Worm (Caenorhabditis elegans) whole organism, L4 larva: ENCODE measurements around the gene abts-2.

Source experiments
- T20F7.1 ChIP-seq: fragments of 200-800 bp; sonication (Bioruptor generic); optimal IDR thresholded peaks from 2 replicates; lab custom pipeline; 2018; ENCODE audit warnings: mild to moderate bottlenecking, missing genetic modification characterization, missing compliant biosample characterization
- Y75B8A.6 ChIP-seq: fragments of 200-800 bp; sonication (Bioruptor generic); IDR thresholded peaks from 2 replicates; pipeline ENCODE4 v1.3.6; 2022; ENCODE audit warnings: missing genetic modification reagents, missing genetic modification characterization, missing compliant biosample characterization
- ZK546.5 ChIP-seq, 2 experiments: sonication (generic microtip); optimal IDR thresholded peaks; 2 replicates each; lab custom pipeline; 2017; ENCODE audit warnings: missing biosample characterization in 2 of 2, missing genetic modification characterization in 2 of 2
- aha-1 ChIP-seq: fragments of 150-350 bp; peaks from one replicate; lab custom pipeline; 2014; ENCODE audit warnings: missing biosample characterization, missing genetic modification characterization
- daf-16 ChIP-seq, 3 experiments: sonication (generic microtip); optimal IDR thresholded peaks; 2 replicates each; lab custom pipeline; 2016 to 2017; ENCODE audit warnings: missing genetic modification characterization in 3 of 3, missing genetic modification reagents in 3 of 3, mild to moderate bottlenecking in 2 of 3, missing compliant biosample characterization in 2 of 3, missing biosample characterization in 1 of 3, moderate library complexity in 1 of 3
- daf-8 ChIP-seq: fragments of 200-800 bp; sonication (Bioruptor generic); IDR thresholded peaks from 2 replicates; pipeline ENCODE4 v1.3.6; 2022; ENCODE audit warnings: missing genetic modification characterization, missing compliant biosample characterization
- dmd-6 ChIP-seq: fragments of 200-800 bp; sonication (Bioruptor generic); IDR thresholded peaks from 2 replicates; pipeline ENCODE4 v1.3.6; 2022; ENCODE audit warnings: missing genetic modification reagents, missing genetic modification characterization, missing compliant biosample characterization
- dve-1 ChIP-seq: sonication (generic microtip); optimal IDR thresholded peaks from 2 replicates; lab custom pipeline; 2017; ENCODE audit warnings: antibody characterized with exemption, mild to moderate bottlenecking, missing genetic modification characterization, missing compliant biosample characterization; ENCODE audit not compliant: insufficient read depth
- egl-27 ChIP-seq: sonication (generic microtip); optimal IDR thresholded peaks from 3 replicates; lab custom pipeline; 2017; ENCODE audit warnings: missing biosample characterization, missing genetic modification reagents, missing genetic modification characterization
- fos-1 ChIP-seq: fragments of 150-350 bp; optimal IDR thresholded peaks from 2 replicates; lab custom pipeline; 2014; ENCODE audit warnings: missing biosample characterization, missing genetic modification characterization
- hlh-30 ChIP-seq: sonication (generic microtip); optimal IDR thresholded peaks from 2 replicates; lab custom pipeline; 2017; ENCODE audit warnings: antibody characterized with exemption, mild to moderate bottlenecking, missing genetic modification characterization, missing compliant biosample characterization; ENCODE audit not compliant: insufficient read depth
- hmg-1.1 ChIP-seq: fragments of 200-800 bp; sonication (Bioruptor generic); IDR thresholded peaks from 2 replicates; pipeline ENCODE4 v1.3.6; 2022; ENCODE audit warnings: missing genetic modification reagents, missing genetic modification characterization, missing compliant biosample characterization
- lin-1 ChIP-seq: fragments of 200-800 bp; sonication (Bioruptor generic); IDR thresholded peaks from 2 replicates; pipeline ENCODE4 v1.3.6; 2022; ENCODE audit warnings: missing genetic modification reagents, missing genetic modification characterization, missing compliant biosample characterization
- lin-15B ChIP-seq: fragments of 150-350 bp; sonication (generic microtip); optimal IDR thresholded peaks from 3 replicates; lab custom pipeline; 2014; ENCODE audit warnings: missing biosample characterization, missing genetic modification characterization
- lin-38 ChIP-seq: fragments of 200-800 bp; sonication (Bioruptor generic); IDR thresholded peaks from 2 replicates; pipeline ENCODE4 v1.3.6; 2022; ENCODE audit warnings: missing genetic modification reagents, missing genetic modification characterization, missing compliant biosample characterization
- lin-39 ChIP-seq: fragments of 150-350 bp; optimal IDR thresholded peaks from 2 replicates; lab custom pipeline; 2014; ENCODE audit warnings: missing biosample characterization, missing genetic modification reagents, missing genetic modification characterization
- mdl-1 ChIP-seq, 2 experiments: fragments of 150-350 bp in 1 of 2; sonication (generic microtip) in 1 of 2; optimal IDR thresholded peaks; 2 replicates each; lab custom pipeline; 2014 to 2017; ENCODE audit warnings: missing biosample characterization in 2 of 2, missing genetic modification characterization in 2 of 2
- mes-2 ChIP-seq: sonication (generic microtip); optimal IDR thresholded peaks from 2 replicates; lab custom pipeline; 2016; ENCODE audit warnings: missing genotype, mild to moderate bottlenecking, missing genetic modification characterization, missing compliant biosample characterization; ENCODE audit not compliant: poor library complexity, severe bottlenecking
- nhr-11 ChIP-seq: fragments of 150-350 bp; optimal IDR thresholded peaks from 2 replicates; lab custom pipeline; 2014; ENCODE audit warnings: missing biosample characterization, missing genetic modification characterization
- nhr-111 ChIP-seq: fragments of 200-800 bp; sonication (Bioruptor generic); optimal IDR thresholded peaks from 2 replicates; lab custom pipeline; 2018; ENCODE audit warnings: mild to moderate bottlenecking, missing genetic modification characterization, missing compliant biosample characterization
- nhr-48 ChIP-seq: sonication (generic microtip); optimal IDR thresholded peaks from 2 replicates; lab custom pipeline; 2016; ENCODE audit warnings: mild to moderate bottlenecking, missing genetic modification characterization, missing compliant biosample characterization
- pha-4 ChIP-seq, 2 experiments: fragments of 150-350 bp in 1 of 2; fragments of 200-800 bp in 1 of 2; sonication (Bioruptor generic) in 1 of 2; IDR thresholded peaks in 1 of 2; optimal IDR thresholded peaks in 1 of 2; 2 replicates each; pipeline versions ENCODE4 v1.3.6 to Lab custom; 2014 to 2022; ENCODE audit warnings: missing genetic modification characterization in 2 of 2, missing genetic modification reagents in 2 of 2, missing biosample characterization in 1 of 2, missing compliant biosample characterization in 1 of 2
- skn-1 ChIP-seq: fragments of 150-350 bp; optimal IDR thresholded peaks from 2 replicates; lab custom pipeline; 2014; ENCODE audit warnings: missing biosample characterization, missing genetic modification characterization
- spr-3 ChIP-seq: fragments of 200-800 bp; sonication (Bioruptor generic); optimal IDR thresholded peaks from 2 replicates; lab custom pipeline; 2018; ENCODE audit warnings: mild to moderate bottlenecking, missing genetic modification characterization, missing compliant biosample characterization
- tra-1 ChIP-seq: fragments of 200-800 bp; sonication (Bioruptor generic); IDR thresholded peaks from 2 replicates; pipeline ENCODE4 v1.3.6; 2022; ENCODE audit warnings: missing genetic modification reagents, missing genetic modification characterization, missing compliant biosample characterization
- unc-62 ChIP-seq, 3 experiments: fragments of 150-350 bp in 1 of 3; sonication (generic microtip); optimal IDR thresholded peaks in 2 of 3; peaks in 1 of 3; 1 replicate in 1 of 3; 2 replicates in 2 of 3; lab custom pipeline; 2014 to 2017; ENCODE audit warnings: missing biosample characterization in 3 of 3, missing genetic modification characterization in 3 of 3, missing genetic modification reagents in 3 of 3, missing genotype in 1 of 3

Gene abts-2

DNA sequence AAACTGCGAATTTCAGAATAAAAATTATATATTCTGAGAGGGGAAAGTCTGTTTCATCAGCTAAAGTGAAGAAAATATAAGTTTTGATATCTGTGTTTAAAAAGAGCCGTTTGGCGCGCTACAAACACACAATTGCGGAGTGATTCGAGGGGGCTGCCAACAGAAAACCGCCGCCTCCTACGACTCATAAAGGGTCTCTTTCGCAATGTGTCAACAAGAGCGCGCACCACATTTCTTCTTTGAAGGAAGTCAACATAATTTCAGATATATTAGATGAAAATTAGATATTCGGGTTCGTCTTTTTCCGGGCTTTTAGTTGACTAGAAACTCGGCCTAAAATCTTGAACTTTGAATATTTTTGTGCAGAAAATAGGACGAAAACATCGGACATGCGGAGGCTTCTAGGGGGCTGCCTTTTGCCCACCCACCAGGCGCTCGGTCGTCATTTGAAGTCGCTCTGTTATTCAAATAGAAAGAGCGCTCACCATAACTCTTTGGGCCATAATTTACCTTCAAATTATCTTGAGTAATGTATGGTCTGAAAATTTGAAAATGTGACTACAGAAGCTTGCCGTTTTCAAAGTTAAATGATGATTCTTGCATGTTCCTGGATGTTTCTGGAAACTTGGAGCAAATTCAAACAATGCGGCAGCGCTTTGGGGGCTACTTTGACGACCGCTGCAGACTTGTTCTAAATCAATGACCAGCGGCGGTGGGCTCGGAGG, 20.5 kb downstream of the abts-2 start (continued):
- TF ChIP-seq lin-39 (tag; lab: Kevin White, UChicago) (peak; percentile 23), pha-4 (GFP tag; IDR thresholded peaks at IDR 0.05; lab: Robert Waterston, UW) (peak; percentile 91), pha-4 (tag; optimal IDR thresholded peaks at IDR 0.05; lab: Kevin White, UChicago) (no peak), nhr-48 (peak; percentile 94), fos-1 (tag; lab: Kevin White, UChicago) (peak; percentile 80), ZK546.5 (tag; optimal IDR thresholded peaks at IDR 0.05; lab: Kevin White, UChicago) (peak; percentile 8 to 79), nhr-111 (GFP tag; lab: Kevin White, UChicago) (no peak)
- TF ChIP-seq, all 104 proteins: peak for 77

DNA sequence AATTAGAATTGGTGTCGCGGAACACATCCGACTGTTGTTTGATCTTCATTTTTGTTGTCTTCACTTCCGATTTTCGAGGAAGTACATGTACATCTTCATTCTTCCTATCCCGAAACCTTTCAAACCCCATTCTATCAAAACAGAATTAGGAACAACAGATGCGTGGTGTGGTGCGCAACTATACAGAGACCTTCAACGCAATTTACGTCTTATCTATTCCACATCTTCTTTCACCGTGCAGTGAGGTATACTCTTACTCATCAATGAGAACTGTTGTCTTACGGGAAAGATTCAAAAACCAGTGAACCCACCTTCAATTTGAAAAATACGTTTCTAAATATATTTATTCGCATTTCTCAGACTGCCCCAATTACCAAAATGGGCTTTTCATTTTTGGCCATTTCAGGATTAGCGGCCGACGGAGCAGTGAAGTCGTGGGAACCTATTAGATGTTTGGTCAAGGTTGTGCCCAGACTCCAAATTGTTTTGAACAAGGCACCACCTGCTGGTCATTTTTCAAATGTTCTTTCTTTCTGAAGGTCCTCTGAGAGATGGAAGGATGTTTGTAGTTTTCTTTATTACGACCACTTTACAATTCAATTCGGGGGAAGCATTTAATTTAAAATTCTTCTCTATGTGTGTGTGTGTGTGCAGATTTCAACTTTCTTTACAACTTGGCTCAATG, 21.5 kb downstream of the abts-2 start:
- TF ChIP-seq lin-1 (GFP tag; lab: Robert Waterston, UW) (no peak), tra-1 (0 out of 2 replicates have a peak, but pooled peaks have one; percentile 31), aha-1 (peak; percentile 13)

DNA sequence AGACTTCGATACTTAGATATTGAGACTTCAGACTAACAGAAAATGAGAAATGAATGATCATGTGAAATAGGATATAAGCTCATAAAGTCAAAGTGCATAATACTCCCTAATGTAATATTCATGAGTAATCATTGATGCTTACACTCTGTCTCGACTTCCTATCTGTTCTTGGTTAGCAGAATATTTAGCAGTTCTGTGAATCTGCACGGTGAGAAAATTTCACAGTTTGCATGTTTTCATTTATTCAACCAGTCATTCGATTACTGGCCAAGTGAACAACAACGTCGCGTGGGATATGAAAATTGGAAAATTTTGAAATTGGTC, 22.0 kb downstream of the abts-2 start:
- no peak for TF ChIP-seq lin-15B (tag; lab: Kevin White, UChicago)
- TF ChIP-seq nhr-11 (tag; lab: Kevin White, UChicago), result no peak
- no peak for TF ChIP-seq Y75B8A.6 (GFP tag; lab: Robert Waterston, UW)
- no peak for TF ChIP-seq mdl-1 (tag; optimal IDR thresholded peaks at IDR 0.05; lab: Kevin White, UChicago)
- no peak for TF ChIP-seq skn-1 (tag; lab: Kevin White, UChicago)

DNA sequence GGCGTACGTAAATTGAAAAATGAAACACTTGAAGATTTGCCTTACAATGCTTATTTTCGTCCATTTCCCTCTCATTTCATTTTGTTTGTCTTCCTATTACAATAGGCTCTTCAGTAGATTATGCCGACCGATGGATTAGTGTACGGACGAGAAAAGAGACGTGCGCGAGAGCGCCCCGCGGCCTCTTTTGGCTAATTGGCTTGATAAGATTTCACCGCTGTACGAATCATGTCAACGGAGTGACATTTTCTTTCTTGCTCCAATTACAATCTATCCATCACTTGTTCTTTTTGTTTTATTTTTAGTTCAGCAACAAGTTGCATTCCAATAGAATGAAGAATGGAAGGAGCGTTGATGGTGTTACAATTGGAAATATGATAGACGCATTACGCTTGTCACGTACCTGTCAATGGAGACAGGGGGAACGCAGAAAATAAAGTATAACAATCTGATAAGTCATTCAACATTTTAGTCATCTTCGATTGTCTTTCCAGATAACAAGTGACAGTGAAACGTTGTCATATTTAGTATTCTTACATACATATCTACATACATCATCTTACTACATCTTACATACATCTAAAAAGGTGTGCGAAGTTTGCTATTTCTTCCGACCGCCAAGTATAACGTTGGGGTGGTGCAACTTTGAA, 22.8 kb downstream of the abts-2 start:
- TF ChIP-seq egl-27 (tag; lab: Kevin White, UChicago) (no peak), daf-8 (GFP tag; lab: Robert Waterston, UW) (no peak), dmd-6 (GFP tag; lab: Robert Waterston, UW) (peak; percentile 81), nhr-48 (peak; percentile 60), spr-3 (no peak), T20F7.1 (GFP tag; lab: Kevin White, UChicago) (peak; percentile 24), mes-2 (tag; lab: Kevin White, UChicago) (no peak), unc-62 (GFP tag; optimal IDR thresholded peaks at IDR 0.05 in 1 of 2; lab: Kevin White, UChicago) (no peak), unc-62 (tag; optimal IDR thresholded peaks at IDR 0.05; lab: Kevin White, UChicago) (no peak), hmg-1.1 (GFP tag; lab: Robert Waterston, UW) (no peak), dve-1 (tag; lab: Kevin White, UChicago) (peak; percentile 64), lin-38 (no peak), hlh-30 (tag; lab: Kevin White, UChicago) (no peak), daf-16 (GFP tag; optimal IDR thresholded peaks at IDR 0.05; lab: Kevin White, UChicago) (peak in 1 of 2 experiments; percentile 71), daf-16 (tag; optimal IDR thresholded peaks at IDR 0.05; lab: Kevin White, UChicago) (no peak)

DNA sequence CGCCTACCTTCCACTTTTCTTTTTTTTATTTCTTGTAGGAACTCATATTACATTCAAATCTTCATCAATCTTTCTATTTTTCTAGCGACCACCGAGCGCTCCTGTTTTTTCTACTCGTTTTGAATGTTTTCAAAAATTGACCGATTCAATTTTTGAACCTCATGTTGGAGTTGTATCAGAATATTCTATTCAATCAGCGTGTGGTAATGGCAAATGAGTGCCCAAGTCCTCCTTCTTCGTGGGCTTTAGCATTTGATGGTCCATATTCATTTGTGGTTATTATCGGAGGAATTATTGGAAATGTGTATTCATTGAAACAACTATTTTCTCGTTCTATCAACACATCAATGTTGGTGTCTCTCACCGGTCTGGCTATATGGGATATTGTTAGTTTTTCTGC, 31.9 kb downstream of the abts-2 start, which contains the start of gene F52D10.4:
TSS of gene F52D10.4 (plus strand) at position 84 of the 400 bp plus-strand sequence.
- TF ChIP-seq unc-62 (GFP tag; optimal IDR thresholded peaks at IDR 0.05 in 1 of 2; lab: Kevin White, UChicago) (peak in 1 of 2 experiments; percentile 62), unc-62 (tag; optimal IDR thresholded peaks at IDR 0.05; lab: Kevin White, UChicago) (no peak), nhr-11 (tag; lab: Kevin White, UChicago) (no peak)
